Worm (Caenorhabditis elegans) whole organism, early embryonic: ENCODE data around the gene gst-44.

Experiments
- aly-1 ChIP-seq: sonication (generic microtip); optimal IDR thresholded peaks from 2 replicates; lab custom pipeline; 2016; ENCODE audit warnings: missing genetic modification characterization, missing compliant biosample characterization
- ama-1 ChIP-seq: fragments of 150-350 bp; optimal IDR thresholded peaks from 2 replicates; lab custom pipeline; 2014
- ceh-13 ChIP-seq: fragments of 200-800 bp; sonication (Bioruptor generic); optimal IDR thresholded peaks from 2 replicates; lab custom pipeline; 2018; ENCODE audit warnings: mild to moderate bottlenecking, missing genetic modification characterization, missing compliant biosample characterization
- ets-7 ChIP-seq: sonication (generic microtip); optimal IDR thresholded peaks from 2 replicates; lab custom pipeline; 2016; ENCODE audit warnings: missing genotype, missing genetic modification characterization, missing compliant biosample characterization
- pes-1 ChIP-seq: fragments of 200-800 bp; sonication (Bioruptor generic); IDR thresholded peaks from 2 replicates; pipeline ENCODE4 v1.3.6; 2022; ENCODE audit warnings: missing genetic modification reagents, missing genetic modification characterization, missing compliant biosample characterization
- scrt-1 ChIP-seq: fragments of 200-800 bp; sonication (Bioruptor generic); IDR thresholded peaks from 2 replicates; pipeline ENCODE4 v1.3.6; 2022; ENCODE audit warnings: missing genetic modification characterization, missing compliant biosample characterization
- sea-1 ChIP-seq: fragments of 200-800 bp; sonication (Bioruptor generic); conservative IDR thresholded peaks from 2 replicates; pipeline ENCODE4 v1.3.6; 2022; ENCODE audit warnings: missing genetic modification characterization, missing compliant biosample characterization

- TF ChIP-seq ets-7 (tag; lab: Kevin White, UChicago) (no peak), sea-1 (no peak), ceh-13 (GFP tag; lab: Kevin White, UChicago) (no peak), aly-1 (no peak), ama-1 (lab: Kevin White, UChicago) (no peak), scrt-1 (GFP tag; lab: Robert Waterston, UW) (no peak), pes-1 (GFP tag; lab: Robert Waterston, UW) (no peak)
These were observed 29.1 kb downstream of the gst-44 start, which contains the start of gene F26D2.16 for ce11 chrV:16419769-16420168.
